Worm (Caenorhabditis elegans) whole organism, young adult: ENCODE measurements around the gene rpa-1.

Experiments used
- D2030.7 ChIP-seq: fragments of 200-800 bp; sonication (Bioruptor generic); IDR thresholded peaks from 2 replicates; pipeline ENCODE4 v1.3.6; 2022; ENCODE audit warnings: missing genetic modification reagents, missing genetic modification characterization, missing compliant biosample characterization
- Y56A3A.18 ChIP-seq: fragments of 200-800 bp; sonication (Bioruptor generic); IDR thresholded peaks from 2 replicates; pipeline ENCODE4 v1.3.6; 2022; ENCODE audit warnings: missing genetic modification reagents, missing genetic modification characterization, missing compliant biosample characterization
- bed-1 ChIP-seq: fragments of 200-800 bp; sonication (Bioruptor generic); IDR thresholded peaks from 2 replicates; pipeline ENCODE4 v1.3.6; 2022; ENCODE audit warnings: missing genetic modification reagents, missing genetic modification characterization, missing compliant biosample characterization
- lag-1 ChIP-seq: fragments of 200-800 bp; sonication (Bioruptor generic); IDR thresholded peaks from 2 replicates; pipeline ENCODE4 v1.3.6; 2022; ENCODE audit warnings: missing genetic modification reagents, missing genetic modification characterization, missing compliant biosample characterization
- lin-35 ChIP-seq, 3 experiments: fragments of 150-350 bp in 2 of 3; sonication (generic microtip) in 1 of 3; optimal IDR thresholded peaks; 2 replicates each; lab custom pipeline; 2014 to 2018; ENCODE audit warnings: missing biosample characterization in 3 of 3, missing genetic modification characterization in 3 of 3, missing genetic modification reagents in 3 of 3
- mel-28 ChIP-seq: sonication (generic microtip); optimal IDR thresholded peaks from 2 replicates; lab custom pipeline; 2016; ENCODE audit warnings: borderline replicate concordance, mild to moderate bottlenecking, missing genetic modification characterization, missing compliant biosample characterization
- pha-4 ChIP-seq: fragments of 150-350 bp; sonication (generic microtip); optimal IDR thresholded peaks from 2 replicates; lab custom pipeline; 2014; ENCODE audit warnings: missing biosample characterization, missing genetic modification reagents, missing genetic modification characterization

rpa-1 gene

DNA sequence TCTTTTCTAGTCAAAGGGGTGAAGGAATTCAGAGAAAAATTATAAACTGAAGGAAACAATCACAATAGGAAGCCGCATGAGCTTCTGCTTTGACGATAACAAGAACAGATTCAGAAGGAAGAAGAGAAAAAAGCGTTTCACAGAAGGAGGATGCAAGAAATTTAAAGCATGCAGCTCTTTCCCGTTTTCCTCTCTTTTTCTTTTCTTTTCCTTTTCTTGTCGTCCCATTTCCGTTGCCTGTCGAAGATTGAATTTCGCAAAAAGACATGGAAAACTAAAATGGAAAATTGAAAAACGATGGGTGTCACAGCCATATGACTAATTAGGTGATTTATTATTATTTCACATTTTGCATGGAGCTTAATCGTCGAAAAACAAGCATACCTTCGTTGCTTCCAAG is 51.7 kb downstream of the rpa-1 start:
- no peak for TF ChIP-seq lag-1 (GFP tag; lab: Robert Waterston, UW)
- no peak for TF ChIP-seq mel-28 (tag; lab: Kevin White, UChicago)
- TF ChIP-seq D2030.7 (GFP tag; lab: Robert Waterston, UW) = no peak
- no peak for TF ChIP-seq pha-4 (tag; lab: Kevin White, UChicago)
- no peak for TF ChIP-seq Y56A3A.18 (GFP tag; lab: Robert Waterston, UW)
- TF ChIP-seq bed-1 (GFP tag; lab: Robert Waterston, UW) = no peak
- TF ChIP-seq lin-35 (GFP tag; optimal IDR thresholded peaks at IDR 0.05; lab: Kevin White, UChicago) = no peak
